Worm (Caenorhabditis elegans) whole organism, early embryonic: ENCODE measurements around the gene C09G9.3.

Experiments
- F13C5.2 ChIP-seq: sonication (generic microtip); optimal IDR thresholded peaks from 2 replicates; lab custom pipeline; 2017; ENCODE audit warnings: mild to moderate bottlenecking, missing genetic modification characterization, inconsistent platforms, missing compliant biosample characterization
- aly-1 ChIP-seq: sonication (generic microtip); optimal IDR thresholded peaks from 2 replicates; lab custom pipeline; 2016; ENCODE audit warnings: missing genetic modification characterization, missing compliant biosample characterization
- ama-1 ChIP-seq: fragments of 150-350 bp; optimal IDR thresholded peaks from 2 replicates; lab custom pipeline; 2014
- ceh-36 ChIP-seq: sonication (generic microtip); optimal IDR thresholded peaks from 2 replicates; lab custom pipeline; 2016; ENCODE audit warnings: missing genetic modification characterization, inconsistent platforms, missing compliant biosample characterization
- ets-7 ChIP-seq: sonication (generic microtip); optimal IDR thresholded peaks from 2 replicates; lab custom pipeline; 2016; ENCODE audit warnings: missing genotype, missing genetic modification characterization, missing compliant biosample characterization
- hmbx-1 ChIP-seq: sonication (generic microtip); optimal IDR thresholded peaks from 2 replicates; lab custom pipeline; 2016; ENCODE audit warnings: mild to moderate bottlenecking, missing genetic modification characterization, missing compliant biosample characterization
- hmg-4 ChIP-seq: fragments of 200-800 bp; sonication (Bioruptor generic); optimal IDR thresholded peaks from 2 replicates; lab custom pipeline; 2018; ENCODE audit warnings: mild to moderate bottlenecking, missing genetic modification characterization, missing compliant biosample characterization
- pes-1 ChIP-seq: fragments of 200-800 bp; sonication (Bioruptor generic); IDR thresholded peaks from 2 replicates; pipeline ENCODE4 v1.3.6; 2022; ENCODE audit warnings: missing genetic modification reagents, missing genetic modification characterization, missing compliant biosample characterization
- tbx-11 ChIP-seq: fragments of 200-800 bp; sonication (Bioruptor generic); IDR thresholded peaks from 2 replicates; pipeline ENCODE4 v1.3.6; 2022; ENCODE audit warnings: missing genetic modification characterization, missing compliant biosample characterization
- tbx-37 ChIP-seq: fragments of 200-800 bp; sonication (Bioruptor generic); conservative IDR thresholded peaks from 2 replicates; pipeline ENCODE4 v1.3.6; 2022; ENCODE audit warnings: missing genetic modification reagents, missing genetic modification characterization, missing compliant biosample characterization
- tra-4 ChIP-seq: sonication (generic microtip); optimal IDR thresholded peaks from 2 replicates; lab custom pipeline; 2017; ENCODE audit warnings: missing genetic modification characterization, missing compliant biosample characterization

DNA sequence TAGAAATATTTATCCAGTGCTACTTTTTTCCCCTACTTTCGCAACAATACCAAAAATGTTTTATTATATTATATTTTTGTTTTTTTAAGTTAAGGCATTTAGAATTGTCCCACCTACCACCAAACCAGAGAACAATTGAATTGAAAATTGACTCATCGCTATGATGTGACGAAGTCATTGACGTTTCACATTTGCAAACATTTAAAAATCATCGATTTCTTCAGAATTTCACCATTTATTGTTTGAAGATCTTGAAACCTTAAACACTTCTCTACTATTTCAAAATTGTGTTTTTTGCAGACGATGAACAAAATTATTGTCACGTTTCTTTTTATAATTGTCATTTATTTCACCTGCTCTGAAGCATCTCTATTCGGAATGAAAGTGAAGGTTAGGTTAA lies 8.3 kb upstream of the C09G9.3 start, which contains the start of gene C09G9.8:
- TF ChIP-seq ama-1 (lab: Kevin White, UChicago) (no peak), aly-1 (tag; lab: Kevin White, UChicago) (no peak), tbx-11 (no peak), ceh-36 (tag; lab: Kevin White, UChicago) (no peak), tra-4 (no peak), ets-7 (tag; lab: Kevin White, UChicago) (no peak), tbx-37 (GFP tag; lab: Robert Waterston, UW) (no peak), hmbx-1 (tag; lab: Kevin White, UChicago) (no peak), hmg-4 (GFP tag; lab: Kevin White, UChicago) (no peak), F13C5.2 (tag; lab: Kevin White, UChicago) (no peak), pes-1 (GFP tag; lab: Robert Waterston, UW) (no peak)
